Worm (Caenorhabditis elegans) whole organism, L2 larva: Measurements from ENCODE around the gene Y105C5A.1.
"Not testable (repeated sequence)": the region's sequence is repeated elsewhere in the genome, so short reads cannot be mapped to it uniquely, and the experiment has no call there.

Experiments
- R02D3.7 ChIP-seq: fragments of 150-350 bp; optimal IDR thresholded peaks from 2 replicates; lab custom pipeline; 2014; ENCODE audit warnings: missing biosample characterization, missing genetic modification characterization
- Y55F3AM.14 ChIP-seq: fragments of 200-800 bp; sonication (Bioruptor generic); optimal IDR thresholded peaks from 2 replicates; lab custom pipeline; 2018; ENCODE audit warnings: mild to moderate bottlenecking, missing genetic modification characterization, missing compliant biosample characterization
- ZK546.5 ChIP-seq: sonication (generic microtip); optimal IDR thresholded peaks from 2 replicates; lab custom pipeline; 2017; ENCODE audit warnings: missing biosample characterization, missing genetic modification characterization
- alr-1 ChIP-seq: fragments of 150-350 bp; optimal IDR thresholded peaks from 2 replicates; lab custom pipeline; 2014; ENCODE audit warnings: missing biosample characterization, missing genetic modification characterization
- aly-2 ChIP-seq: fragments of 150-350 bp; optimal IDR thresholded peaks from 2 replicates; lab custom pipeline; 2014; ENCODE audit warnings: missing biosample characterization, missing genetic modification characterization
- crh-2 ChIP-seq: sonication (generic microtip); optimal IDR thresholded peaks from 2 replicates; lab custom pipeline; 2017; ENCODE audit warnings: missing biosample characterization, missing genetic modification characterization
- elt-3 ChIP-seq: sonication (generic microtip); optimal IDR thresholded peaks from 2 replicates; lab custom pipeline; 2017; ENCODE audit warnings: missing biosample characterization, missing genetic modification characterization
- fos-1 ChIP-seq: fragments of 150-350 bp; optimal IDR thresholded peaks from 2 replicates; lab custom pipeline; 2014; ENCODE audit warnings: missing biosample characterization, missing genetic modification characterization
- lin-11 ChIP-seq: fragments of 150-350 bp; sonication (generic microtip); optimal IDR thresholded peaks from 2 replicates; lab custom pipeline; 2014; ENCODE audit warnings: missing biosample characterization, missing genetic modification characterization, inconsistent platforms, mixed read lengths
- nhr-11 ChIP-seq: fragments of 150-350 bp; optimal IDR thresholded peaks from 2 replicates; lab custom pipeline; 2014; ENCODE audit warnings: missing biosample characterization, missing genetic modification characterization
- nhr-129 ChIP-seq: fragments of 150-350 bp; optimal IDR thresholded peaks from 2 replicates; lab custom pipeline; 2014; ENCODE audit warnings: missing biosample characterization, missing genetic modification characterization
- nhr-21 ChIP-seq: fragments of 150-350 bp; optimal IDR thresholded peaks from 2 replicates; lab custom pipeline; 2014; ENCODE audit warnings: missing biosample characterization, missing genetic modification characterization
- nhr-23 ChIP-seq: fragments of 150-350 bp; optimal IDR thresholded peaks from 2 replicates; lab custom pipeline; 2014; ENCODE audit warnings: missing biosample characterization, missing genetic modification reagents, missing genetic modification characterization
- sem-4 ChIP-seq: fragments of 150-350 bp; optimal IDR thresholded peaks from 2 replicates; lab custom pipeline; 2014; ENCODE audit warnings: missing biosample characterization, missing genetic modification reagents, missing genetic modification characterization
- snpc-4 ChIP-seq: fragments of 150-350 bp; optimal IDR thresholded peaks from 2 replicates; lab custom pipeline; 2014; ENCODE audit warnings: missing biosample characterization, missing genetic modification characterization
- unc-62 ChIP-seq: fragments of 150-350 bp; optimal IDR thresholded peaks from 2 replicates; lab custom pipeline; 2014; ENCODE audit warnings: missing biosample characterization, missing genetic modification reagents, missing genetic modification characterization
- ztf-1 ChIP-seq: fragments of 200-800 bp; sonication (Bioruptor generic); conservative IDR thresholded peaks from 2 replicates; pipeline ENCODE4 v1.3.6; 2022; ENCODE audit warnings: missing genetic modification characterization, missing compliant biosample characterization
- ztf-11 ChIP-seq: sonication (generic microtip); optimal IDR thresholded peaks from 2 replicates; lab custom pipeline; 2017; ENCODE audit warnings: missing biosample characterization, missing genetic modification characterization

Y105C5A.1 gene

ce11 chrIV:15526477-15526876, 37.8 kb downstream of the Y105C5A.1 start (continued):
- TF ChIP-seq crh-2 (tag; lab: Kevin White, UChicago) = peak; percentile 27
- no peak for TF ChIP-seq aly-2 (tag; lab: Kevin White, UChicago)
- peak; percentile 48 for TF ChIP-seq nhr-21 (tag; lab: Kevin White, UChicago)
- no peak for TF ChIP-seq unc-62 (GFP tag; lab: Kevin White, UChicago)
- TF ChIP-seq elt-3 = no peak
- TF ChIP-seq nhr-129 (tag; lab: Kevin White, UChicago) = no peak
- TF ChIP-seq ztf-11 (tag; lab: Kevin White, UChicago) = no peak
- TF ChIP-seq Y55F3AM.14 (GFP tag; lab: Kevin White, UChicago) = no peak
- no peak for TF ChIP-seq R02D3.7 (tag; lab: Kevin White, UChicago)

ce11 chrIV:15525733-15526132, 38.5 kb downstream of the Y105C5A.1 start:
- no peak for TF ChIP-seq fos-1

- no peak for TF ChIP-seq lin-11
- TF ChIP-seq ZK546.5 (tag; lab: Kevin White, UChicago) = no peak
- TF ChIP-seq ztf-11 (tag; lab: Kevin White, UChicago) = no peak
Measured at ce11 chrIV:15524923-15525322, 39.3 kb downstream of the Y105C5A.1 start.

ce11 chrIV:15523700-15524099, 40.5 kb downstream of the Y105C5A.1 start:
- TF ChIP-seq unc-62 (GFP tag; lab: Kevin White, UChicago) (no peak), snpc-4 (tag; lab: Kevin White, UChicago) (no peak), fos-1 (no peak), nhr-11 (tag; lab: Kevin White, UChicago) (no peak), nhr-23 (tag; lab: Kevin White, UChicago) (no peak), alr-1 (tag; lab: Kevin White, UChicago) (no peak)

- TF ChIP-seq ztf-1 (GFP tag; lab: Robert Waterston, UW); sem-4 (tag; lab: Kevin White, UChicago); nhr-21 (tag; lab: Kevin White, UChicago): not testable (repeated sequence)
Measured at ce11 chrIV:15521342-15521741, 42.9 kb downstream of the Y105C5A.1 start, which contains the start of gene Y73F8A.32. Gene Y73F8A.32, minus strand, starts transcription at chrIV:15521442.
